Worm (Caenorhabditis elegans): ENCODE results near the gene F40C5.1.

DNA sequence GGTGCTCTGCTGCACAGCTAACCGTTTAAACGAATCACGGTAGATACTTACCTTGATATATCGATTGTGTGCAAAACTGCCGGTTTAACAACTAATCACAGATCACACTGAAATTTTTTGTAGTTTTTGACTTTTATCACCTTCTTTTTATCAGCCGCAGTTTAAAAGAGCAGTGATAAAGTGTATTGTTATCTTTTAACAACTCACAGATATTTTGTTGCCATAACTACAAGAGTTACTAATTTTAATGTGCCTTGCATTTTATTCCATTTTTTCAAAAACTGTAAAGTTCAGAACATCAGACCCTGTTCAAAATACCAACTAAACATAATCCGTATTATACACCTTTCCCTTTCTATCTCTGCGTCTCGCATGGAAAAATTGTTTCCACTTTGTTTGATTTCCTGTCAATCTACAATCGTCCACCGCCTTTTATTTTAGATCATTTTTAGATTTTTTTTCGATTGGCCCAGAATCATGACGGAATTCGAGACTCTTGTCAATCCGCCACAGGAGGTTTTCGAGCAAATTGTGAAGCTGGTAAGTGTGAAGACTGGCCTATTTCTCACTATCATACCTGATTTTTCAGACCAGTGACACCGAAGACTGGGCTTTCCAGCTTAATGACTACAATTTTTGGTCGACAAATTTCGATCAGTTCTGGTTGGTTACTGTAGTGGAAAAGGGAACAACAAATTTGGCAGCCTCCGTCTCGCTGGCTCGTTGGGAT is 19.6 kb upstream of the F40C5.1 start, which contains the start of gene T24A6.20:
- TF ChIP-seq unc-120 (tag; optimal IDR thresholded peaks at IDR 0.05; ENCODE audit: poor library complexity, severe bottlenecking) = no peak
- no peak for TF ChIP-seq ces-1 (GFP tag; optimal IDR thresholded peaks at IDR 0.05)
- TF ChIP-seq nhr-237 (tag; optimal IDR thresholded peaks at IDR 0.05) = no peak
- no peak for TF ChIP-seq nhr-2 (tag; optimal IDR thresholded peaks at IDR 0.05)
- no peak for TF ChIP-seq snpc-4 (tag; optimal IDR thresholded peaks at IDR 0.05)
- TF ChIP-seq lin-32 (GFP tag; optimal IDR thresholded peaks at IDR 0.05) = no peak
- no peak for TF ChIP-seq sptf-1 (tag; optimal IDR thresholded peaks at IDR 0.05)
- no peak for TF ChIP-seq unc-62 (GFP tag; optimal IDR thresholded peaks at IDR 0.05)
- no peak for TF ChIP-seq nhr-12 (tag; optimal IDR thresholded peaks at IDR 0.05)
- TF ChIP-seq ztf-11 (tag; optimal IDR thresholded peaks at IDR 0.05) = no peak
- TF ChIP-seq pha-4 (tag; optimal IDR thresholded peaks at IDR 0.05) = no peak
- TF ChIP-seq unc-39 (tag; optimal IDR thresholded peaks at IDR 0.05) = no peak
